Worm (Caenorhabditis elegans) whole organism, young adult: ENCODE results near the gene C36C9.4.
"Not testable (repeated sequence)": the region's sequence is repeated elsewhere in the genome, so short reads cannot be mapped to it uniquely, and the experiment has no call there.

Experiments
- B0261.1 ChIP-seq: sonication (generic microtip); optimal IDR thresholded peaks from 2 replicates; lab custom pipeline; 2016; ENCODE audit warnings: mild to moderate bottlenecking, missing genetic modification characterization, moderate library complexity, missing compliant biosample characterization
- B0336.3 ChIP-seq: fragments of 200-800 bp; sonication (Bioruptor generic); IDR thresholded peaks from 2 replicates; pipeline ENCODE4 v1.3.6; 2022; ENCODE audit warnings: missing genetic modification characterization, missing compliant biosample characterization
- C06A6.2 ChIP-seq: fragments of 200-800 bp; sonication (Bioruptor generic); conservative IDR thresholded peaks from 2 replicates; pipeline ENCODE4 v1.3.6; 2022; ENCODE audit warnings: missing genetic modification characterization, missing compliant biosample characterization
- C17E4.6 ChIP-seq: fragments of 200-800 bp; sonication (Bioruptor generic); IDR thresholded peaks from 2 replicates; pipeline ENCODE4 v1.3.6; 2022; ENCODE audit warnings: missing genetic modification reagents, missing genetic modification characterization, missing compliant biosample characterization
- D2030.7 ChIP-seq: fragments of 200-800 bp; sonication (Bioruptor generic); IDR thresholded peaks from 2 replicates; pipeline ENCODE4 v1.3.6; 2022; ENCODE audit warnings: missing genetic modification reagents, missing genetic modification characterization, missing compliant biosample characterization
- F37B4.10 ChIP-seq: fragments of 200-800 bp; sonication (Bioruptor generic); IDR thresholded peaks from 2 replicates; pipeline ENCODE4 v1.3.6; 2022; ENCODE audit warnings: missing genetic modification characterization, missing compliant biosample characterization
- F55B11.4 ChIP-seq: sonication (generic microtip); optimal IDR thresholded peaks from 2 replicates; lab custom pipeline; 2016; ENCODE audit warnings: missing compliant biosample characterization, missing genetic modification characterization, borderline replicate concordance; ENCODE audit not compliant: insufficient read depth
- K11D2.4 ChIP-seq: fragments of 200-800 bp; sonication (Bioruptor generic); IDR thresholded peaks from 2 replicates; pipeline ENCODE4 v1.3.6; 2022; ENCODE audit warnings: missing genetic modification reagents, missing genetic modification characterization, missing compliant biosample characterization
- T07F8.4 ChIP-seq: sonication (generic microtip); optimal IDR thresholded peaks from 2 replicates; lab custom pipeline; 2016; ENCODE audit warnings: mild to moderate bottlenecking, missing genetic modification characterization, moderate library complexity, missing compliant biosample characterization
- Y53F4B.3 ChIP-seq: fragments of 200-800 bp; sonication (Bioruptor generic); IDR thresholded peaks from 2 replicates; pipeline ENCODE4 v1.3.6; 2022; ENCODE audit warnings: missing genetic modification reagents, missing genetic modification characterization, missing compliant biosample characterization
- Y53G8AR.9 ChIP-seq: fragments of 200-800 bp; sonication (Bioruptor generic); conservative IDR thresholded peaks from 2 replicates; pipeline ENCODE4 v1.3.6; 2022; ENCODE audit warnings: missing genetic modification reagents, missing genetic modification characterization, missing compliant biosample characterization
- Y67H2A.10 ChIP-seq: fragments of 200-800 bp; sonication (Bioruptor generic); conservative IDR thresholded peaks from 2 replicates; pipeline ENCODE4 v1.3.6; 2022; ENCODE audit warnings: missing genetic modification reagents, missing genetic modification characterization, missing compliant biosample characterization
- akir-1 ChIP-seq: fragments of 200-800 bp; sonication (Bioruptor generic); optimal IDR thresholded peaks from 2 replicates; lab custom pipeline; 2018; ENCODE audit warnings: mild to moderate bottlenecking, missing genetic modification characterization, moderate library complexity, missing compliant biosample characterization
- ama-1 ChIP-seq, 3 experiments: fragments of 150-350 bp in 1 of 3; sonication (generic microtip) in 2 of 3; optimal IDR thresholded peaks; 2 replicates each; lab custom pipeline; 2014 to 2018; ENCODE audit warnings: missing biosample characterization in 2 of 3, missing genetic modification characterization in 2 of 3, missing genetic modification reagents in 2 of 3
- aptf-3 ChIP-seq: fragments of 200-800 bp; sonication (Bioruptor generic); IDR thresholded peaks from 2 replicates; pipeline ENCODE4 v1.3.6; 2022; ENCODE audit warnings: missing genetic modification characterization, missing compliant biosample characterization
- bed-2 ChIP-seq: fragments of 200-800 bp; sonication (Bioruptor generic); IDR thresholded peaks from 2 replicates; pipeline ENCODE4 v1.3.6; 2022; ENCODE audit warnings: missing genetic modification reagents, missing genetic modification characterization, missing compliant biosample characterization
- ceh-58 ChIP-seq: fragments of 200-800 bp; sonication (Bioruptor generic); IDR thresholded peaks from 2 replicates; pipeline ENCODE4 v1.3.6; 2022; ENCODE audit warnings: missing genetic modification characterization, missing compliant biosample characterization
- ceh-91 ChIP-seq: fragments of 200-800 bp; sonication (Bioruptor generic); IDR thresholded peaks from 2 replicates; pipeline ENCODE4 v1.3.6; 2022; ENCODE audit warnings: missing genetic modification reagents, missing genetic modification characterization, missing compliant biosample characterization
- die-1 ChIP-seq: sonication (generic microtip); optimal IDR thresholded peaks from 2 replicates; lab custom pipeline; 2016; ENCODE audit warnings: missing genotype, mild to moderate bottlenecking, missing genetic modification characterization, missing compliant biosample characterization
- dox-1 ChIP-seq: fragments of 200-800 bp; sonication (Bioruptor generic); IDR thresholded peaks from 2 replicates; pipeline ENCODE4 v1.3.6; 2022; ENCODE audit warnings: missing genetic modification reagents, missing genetic modification characterization, missing compliant biosample characterization
- efl-1 ChIP-seq: fragments of 150-350 bp; optimal IDR thresholded peaks from 2 replicates; lab custom pipeline; 2014; ENCODE audit warnings: missing biosample characterization, missing genetic modification reagents, missing genetic modification characterization
- egl-18 ChIP-seq: fragments of 200-800 bp; sonication (Bioruptor generic); IDR thresholded peaks from 2 replicates; pipeline ENCODE4 v1.3.6; 2022; ENCODE audit warnings: missing genetic modification reagents, missing genetic modification characterization, missing compliant biosample characterization
- egl-44 ChIP-seq: fragments of 200-800 bp; sonication (Bioruptor generic); IDR thresholded peaks from 2 replicates; pipeline ENCODE4 v1.3.6; 2022; ENCODE audit warnings: missing genetic modification reagents, missing genetic modification characterization, missing compliant biosample characterization
- egrh-3 ChIP-seq: fragments of 200-800 bp; sonication (Bioruptor generic); IDR thresholded peaks from 2 replicates; pipeline ENCODE4 v1.3.6; 2022; ENCODE audit warnings: missing genetic modification reagents, missing genetic modification characterization, missing compliant biosample characterization
- gei-17 ChIP-seq: fragments of 200-800 bp; sonication (Bioruptor generic); optimal IDR thresholded peaks from 2 replicates; lab custom pipeline; 2018; ENCODE audit warnings: mild to moderate bottlenecking, missing genetic modification characterization, missing compliant biosample characterization
- him-1 ChIP-seq: sonication (generic microtip); optimal IDR thresholded peaks from 2 replicates; lab custom pipeline; 2016; ENCODE audit warnings: missing genotype, missing genetic modification reagents, missing genetic modification characterization, missing compliant biosample characterization
- hrde-1 ChIP-seq: sonication (generic microtip); optimal IDR thresholded peaks from 2 replicates; lab custom pipeline; 2016; ENCODE audit warnings: missing genetic modification characterization, mild to moderate bottlenecking, missing compliant biosample characterization, moderate library complexity, missing genotype, missing genetic modification reagents, borderline replicate concordance
- lin-26 ChIP-seq: fragments of 200-800 bp; sonication (Bioruptor generic); IDR thresholded peaks from 2 replicates; pipeline ENCODE4 v1.3.6; 2022; ENCODE audit warnings: missing genetic modification reagents, missing genetic modification characterization, missing compliant biosample characterization
- lin-54 ChIP-seq: fragments of 200-800 bp; sonication (Bioruptor generic); optimal IDR thresholded peaks from 2 replicates; lab custom pipeline; 2018; ENCODE audit warnings: mild to moderate bottlenecking, missing genetic modification characterization, missing compliant biosample characterization
- lir-1 ChIP-seq: fragments of 200-800 bp; sonication (Bioruptor generic); conservative IDR thresholded peaks from 2 replicates; pipeline ENCODE4 v1.3.6; 2022; ENCODE audit warnings: missing genetic modification reagents, missing genetic modification characterization, missing compliant biosample characterization
- nfya-1 ChIP-seq: sonication (generic microtip); optimal IDR thresholded peaks from 2 replicates; lab custom pipeline; 2017; ENCODE audit warnings: antibody characterized with exemption, missing compliant biosample characterization, missing genetic modification characterization, borderline replicate concordance; ENCODE audit not compliant: insufficient read depth
- nhr-120 ChIP-seq: fragments of 200-800 bp; sonication (Bioruptor generic); IDR thresholded peaks from 2 replicates; pipeline ENCODE4 v1.3.6; 2022; ENCODE audit warnings: missing genetic modification characterization, missing compliant biosample characterization
- rpc-1 ChIP-seq, 2 experiments: fragments of 150-350 bp in 1 of 2; sonication (generic microtip) in 1 of 2; optimal IDR thresholded peaks; 2 replicates each; lab custom pipeline; 2014 to 2018; ENCODE audit warnings: missing biosample characterization in 1 of 2, missing genetic modification characterization in 1 of 2, missing genetic modification reagents in 1 of 2, missing genotype in 1 of 2
- sea-2 ChIP-seq: fragments of 200-800 bp; sonication (Bioruptor generic); IDR thresholded peaks from 2 replicates; pipeline ENCODE4 v1.3.6; 2022; ENCODE audit warnings: missing genetic modification characterization, missing compliant biosample characterization
- snpc-1.3 ChIP-seq: sonication (generic microtip); optimal IDR thresholded peaks from 2 replicates; lab custom pipeline; 2017; ENCODE audit warnings: missing genetic modification characterization, mild to moderate bottlenecking, missing compliant biosample characterization, antibody characterized with exemption, moderate library complexity, missing genotype, missing genetic modification reagents; ENCODE audit not compliant: insufficient read depth
- snpc-3.4 ChIP-seq: sonication (generic microtip); optimal IDR thresholded peaks from 2 replicates; lab custom pipeline; 2017; ENCODE audit warnings: missing genetic modification characterization, mild to moderate bottlenecking, missing compliant biosample characterization, antibody characterized with exemption, moderate library complexity, missing genotype, missing genetic modification reagents
- snpc-4 ChIP-seq, 5 experiments: fragments of 150-350 bp in 1 of 5; sonication (generic microtip) in 4 of 5; optimal IDR thresholded peaks; 2 replicates each; lab custom pipeline; 2014 to 2018; ENCODE audit warnings: missing genetic modification characterization in 5 of 5, missing biosample characterization in 3 of 5, antibody characterized with exemption in 2 of 5, mild to moderate bottlenecking in 2 of 5, missing compliant biosample characterization in 2 of 5, missing genotype in 2 of 5, moderate library complexity in 2 of 5, missing genetic modification reagents in 1 of 5
- somi-1 ChIP-seq: fragments of 200-800 bp; sonication (Bioruptor generic); optimal IDR thresholded peaks from 2 replicates; lab custom pipeline; 2018; ENCODE audit warnings: mild to moderate bottlenecking, missing genetic modification characterization, missing compliant biosample characterization
- sptf-2 ChIP-seq: fragments of 200-800 bp; sonication (Bioruptor generic); optimal IDR thresholded peaks from 2 replicates; lab custom pipeline; 2018; ENCODE audit warnings: mild to moderate bottlenecking, missing genetic modification characterization, missing compliant biosample characterization
- tbp1 ChIP-seq: fragments of 200-800 bp; sonication (Bioruptor generic); optimal IDR thresholded peaks from 2 replicates; lab custom pipeline; 2018; ENCODE audit warnings: mild to moderate bottlenecking, missing genetic modification characterization, missing compliant biosample characterization
- ztf-18 ChIP-seq: sonication (generic microtip); optimal IDR thresholded peaks from 2 replicates; lab custom pipeline; 2016; ENCODE audit warnings: missing genotype, mild to moderate bottlenecking, missing genetic modification characterization, missing compliant biosample characterization
- ztf-25 ChIP-seq: fragments of 200-800 bp; sonication (Bioruptor generic); IDR thresholded peaks from 2 replicates; pipeline ENCODE4 v1.3.6; 2022; ENCODE audit warnings: missing genetic modification reagents, missing genetic modification characterization, missing compliant biosample characterization
- ztf-28 ChIP-seq: fragments of 200-800 bp; sonication (Bioruptor generic); IDR thresholded peaks from 2 replicates; pipeline ENCODE4 v1.3.6; 2022; ENCODE audit warnings: missing genetic modification reagents, missing genetic modification characterization, missing compliant biosample characterization

C36C9.4 gene

DNA sequence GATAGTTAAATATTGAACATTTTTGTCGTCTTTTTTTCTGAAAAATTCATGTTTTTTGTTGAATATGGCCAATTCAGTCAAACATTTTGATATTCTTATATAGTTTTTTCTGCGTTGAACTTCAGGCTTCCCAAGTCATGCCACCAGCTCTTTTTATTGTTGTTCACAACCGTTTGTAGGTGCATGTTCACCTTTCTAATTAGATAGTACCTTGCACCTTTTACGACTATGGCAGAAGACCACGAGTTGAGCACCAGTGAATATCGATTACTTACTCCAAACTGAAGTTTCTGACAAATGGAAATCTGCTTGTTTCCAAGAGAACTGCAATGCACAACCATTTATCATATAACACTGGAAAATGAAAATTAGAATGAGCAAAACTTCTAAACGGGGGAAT, 20.9 kb downstream of the C36C9.4 start:
- TF ChIP-seq nfya-1 (tag; lab: Kevin White, UChicago) (no peak), Y53G8AR.9 (no peak), lir-1 (GFP tag; lab: Robert Waterston, UW) (no peak), C06A6.2 (no peak), aptf-3 (no peak), ama-1 (optimal IDR thresholded peaks at IDR 0.05; lab: Kevin White, UChicago) (no peak), ama-1 (GFP tag; optimal IDR thresholded peaks at IDR 0.05; lab: Kevin White, UChicago) (no peak), B0336.3 (GFP tag; lab: Robert Waterston, UW) (no peak), C17E4.6 (GFP tag; lab: Robert Waterston, UW) (no peak), F55B11.4 (no peak), egrh-3 (GFP tag; lab: Robert Waterston, UW) (no peak), gei-17 (GFP tag; lab: Kevin White, UChicago) (no peak), akir-1 (GFP tag; lab: Kevin White, UChicago) (no peak), snpc-3.4 (tag; lab: Kevin White, UChicago) (no peak)

DNA sequence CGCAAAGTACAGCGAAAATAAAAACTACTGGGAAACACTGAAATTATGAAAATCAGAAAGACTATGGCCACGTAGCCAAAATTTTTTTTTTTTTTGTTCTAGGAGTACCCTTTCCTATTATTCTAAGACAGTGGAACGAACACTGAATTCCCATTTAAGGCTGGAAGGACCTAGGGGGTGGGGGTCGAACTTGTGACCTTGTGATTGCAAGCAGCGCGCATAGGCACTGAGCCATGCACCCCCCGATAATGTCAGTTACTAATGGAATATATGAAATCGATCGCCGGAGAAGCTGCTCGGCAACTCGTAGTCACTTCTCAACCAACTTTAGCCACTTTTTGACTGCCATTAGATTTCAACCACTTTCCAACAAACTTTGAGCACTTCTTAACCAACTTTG, 21.6 kb downstream of the C36C9.4 start:
- peak; percentile 77 for TF ChIP-seq tbp1 (GFP tag; lab: Kevin White, UChicago)
- peak; percentile 56 for TF ChIP-seq B0261.1 (tag; lab: Kevin White, UChicago)
- TF ChIP-seq him-1 (tag; lab: Kevin White, UChicago): peak; percentile 70
- peak; percentile 76 for TF ChIP-seq D2030.7
- TF ChIP-seq snpc-4 (GFP tag; optimal IDR thresholded peaks at IDR 0.05; lab: Kevin White, UChicago): peak; percentile 15
- TF ChIP-seq snpc-4 (tag; optimal IDR thresholded peaks at IDR 0.05; lab: Kevin White, UChicago): not testable (repeated sequence)
- peak; percentile 8 for TF ChIP-seq ztf-18 (tag; lab: Kevin White, UChicago)
- TF ChIP-seq egl-18: 0 out of 2 replicates have a peak, but pooled peaks have one; percentile 49
- TF ChIP-seq snpc-1.3 (tag; lab: Kevin White, UChicago): peak; percentile 11
- TF ChIP-seq ztf-25 (GFP tag; lab: Robert Waterston, UW): 0 out of 2 replicates have a peak, but pooled peaks have one; percentile 49
- TF ChIP-seq egl-44: peak; percentile 58; the same call in 1 of the 2 replicates
- TF ChIP-seq snpc-3.4 (tag; lab: Kevin White, UChicago): peak; percentile 26
- TF ChIP-seq lin-26 (GFP tag; lab: Robert Waterston, UW): peak; percentile 67; the same call in 1 of the 2 replicates
- TF ChIP-seq rpc-1 (optimal IDR thresholded peaks at IDR 0.05; lab: Kevin White, UChicago): peak; percentile 51
- peak; percentile 80 for TF ChIP-seq rpc-1 (tag; optimal IDR thresholded peaks at IDR 0.05; lab: Kevin White, UChicago)
- peak; percentile 45 for TF ChIP-seq die-1 (tag; lab: Kevin White, UChicago)
- 0 out of 2 replicates have a peak, but pooled peaks have one; percentile 22 for TF ChIP-seq ceh-91 (GFP tag; lab: Robert Waterston, UW)
- peak; percentile 53 for TF ChIP-seq dox-1 (GFP tag; lab: Robert Waterston, UW)

DNA sequence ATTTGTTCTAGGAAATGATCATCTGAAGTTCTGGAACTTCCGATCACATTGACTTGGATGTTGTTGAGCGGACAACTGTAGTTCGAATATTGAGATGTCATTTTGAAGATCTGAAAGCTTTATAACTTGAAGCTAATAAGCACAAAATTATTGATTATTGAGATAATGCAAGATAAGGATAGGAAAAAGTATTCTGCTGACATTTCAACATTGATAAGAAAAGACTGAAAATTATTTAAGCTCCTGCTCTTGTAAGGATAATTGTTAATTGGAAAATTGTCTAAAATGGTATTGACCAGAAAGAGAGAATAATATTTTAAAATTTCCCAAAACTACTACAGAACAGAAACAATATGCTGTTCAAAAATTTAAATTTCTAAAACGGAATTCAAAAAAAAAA, 22.7 kb downstream of the C36C9.4 start, which contains the start of gene tbx-31:
Gene tbx-31, minus strand, starts transcription at position 101 of the 400 bp plus-strand sequence.
- TF ChIP-seq hrde-1: no peak
- TF ChIP-seq efl-1 (GFP tag; lab: Kevin White, UChicago): no peak
- TF ChIP-seq lin-54 (GFP tag; lab: Kevin White, UChicago): no peak
- TF ChIP-seq nhr-120 (GFP tag; lab: Robert Waterston, UW): no peak
- no peak for TF ChIP-seq T07F8.4 (tag; lab: Kevin White, UChicago)
- no peak for TF ChIP-seq ztf-28 (GFP tag; lab: Robert Waterston, UW)
- no peak for TF ChIP-seq somi-1 (GFP tag; lab: Kevin White, UChicago)
- TF ChIP-seq bed-2 (GFP tag; lab: Robert Waterston, UW): no peak
- TF ChIP-seq sea-2: no peak
- TF ChIP-seq F55B11.4: no peak
- TF ChIP-seq F37B4.10: no peak
- no peak for TF ChIP-seq sptf-2 (GFP tag; lab: Kevin White, UChicago)
- no peak for TF ChIP-seq K11D2.4 (GFP tag; lab: Robert Waterston, UW)
- TF ChIP-seq Y53F4B.3: no peak
- no peak for TF ChIP-seq Y67H2A.10 (GFP tag; lab: Robert Waterston, UW)
- no peak for TF ChIP-seq ceh-58 (GFP tag; lab: Robert Waterston, UW)
- no peak for TF ChIP-seq dox-1 (GFP tag; lab: Robert Waterston, UW)
